Worm (Caenorhabditis elegans) whole organism, young adult: ENCODE data around the gene F40F8.1.
"Not testable (repeated sequence)": the region's sequence is repeated elsewhere in the genome, so short reads cannot be mapped to it uniquely, and the experiment has no call there.

Experiments used
- B0336.3 ChIP-seq: fragments of 200-800 bp; sonication (Bioruptor generic); IDR thresholded peaks from 2 replicates; pipeline ENCODE4 v1.3.6; 2022; ENCODE audit warnings: missing genetic modification characterization, missing compliant biosample characterization
- D2030.7 ChIP-seq: fragments of 200-800 bp; sonication (Bioruptor generic); IDR thresholded peaks from 2 replicates; pipeline ENCODE4 v1.3.6; 2022; ENCODE audit warnings: missing genetic modification reagents, missing genetic modification characterization, missing compliant biosample characterization
- F33H1.4 ChIP-seq: fragments of 200-800 bp; sonication (Bioruptor generic); IDR thresholded peaks from 2 replicates; pipeline ENCODE4 v1.3.6; 2022; ENCODE audit warnings: missing genetic modification reagents, missing genetic modification characterization, missing compliant biosample characterization
- F52B5.7 ChIP-seq: sonication (generic microtip); optimal IDR thresholded peaks from 2 replicates; lab custom pipeline; 2016; ENCODE audit warnings: mild to moderate bottlenecking, missing genetic modification characterization, missing compliant biosample characterization
- F55B11.4 ChIP-seq: sonication (generic microtip); optimal IDR thresholded peaks from 2 replicates; lab custom pipeline; 2016; ENCODE audit warnings: missing compliant biosample characterization, missing genetic modification characterization, borderline replicate concordance; ENCODE audit not compliant: insufficient read depth
- T07F8.4 ChIP-seq: sonication (generic microtip); optimal IDR thresholded peaks from 2 replicates; lab custom pipeline; 2016; ENCODE audit warnings: mild to moderate bottlenecking, missing genetic modification characterization, moderate library complexity, missing compliant biosample characterization
- Y53G8AR.9 ChIP-seq: fragments of 200-800 bp; sonication (Bioruptor generic); conservative IDR thresholded peaks from 2 replicates; pipeline ENCODE4 v1.3.6; 2022; ENCODE audit warnings: missing genetic modification reagents, missing genetic modification characterization, missing compliant biosample characterization
- Y79H2A.3 ChIP-seq: fragments of 200-800 bp; sonication (Bioruptor generic); conservative IDR thresholded peaks from 2 replicates; pipeline ENCODE4 v1.3.6; 2022; ENCODE audit warnings: missing genetic modification reagents, missing genetic modification characterization, missing compliant biosample characterization
- Y95B8A.8 ChIP-seq: fragments of 200-800 bp; sonication (Bioruptor generic); IDR thresholded peaks from 2 replicates; pipeline ENCODE4 v1.3.6; 2022; ENCODE audit warnings: missing genetic modification reagents, missing genetic modification characterization, missing compliant biosample characterization
- atf-7 ChIP-seq: sonication (generic microtip); optimal IDR thresholded peaks from 2 replicates; lab custom pipeline; 2017; ENCODE audit warnings: mild to moderate bottlenecking, missing genetic modification characterization, missing compliant biosample characterization
- athp-1 ChIP-seq: sonication (generic microtip); optimal IDR thresholded peaks from 2 replicates; lab custom pipeline; 2017; ENCODE audit warnings: mild to moderate bottlenecking, missing genetic modification characterization, missing compliant biosample characterization
- cebp-1 ChIP-seq, 2 experiments: fragments of 200-800 bp in 1 of 2; sonication (Bioruptor generic) in 1 of 2; sonication (generic microtip) in 1 of 2; IDR thresholded peaks in 1 of 2; optimal IDR thresholded peaks in 1 of 2; 2 replicates each; pipeline versions ENCODE4 v1.3.6 to Lab custom; 2017 to 2022; ENCODE audit warnings: missing compliant biosample characterization in 2 of 2, missing genetic modification characterization in 2 of 2, mild to moderate bottlenecking in 1 of 2, missing genetic modification reagents in 1 of 2, moderate library complexity in 1 of 2
- ceh-58 ChIP-seq: fragments of 200-800 bp; sonication (Bioruptor generic); IDR thresholded peaks from 2 replicates; pipeline ENCODE4 v1.3.6; 2022; ENCODE audit warnings: missing genetic modification characterization, missing compliant biosample characterization
- ceh-79 ChIP-seq: sonication (generic microtip); optimal IDR thresholded peaks from 2 replicates; lab custom pipeline; 2017; ENCODE audit warnings: mild to moderate bottlenecking, missing genetic modification characterization, missing compliant biosample characterization
- die-1 ChIP-seq: sonication (generic microtip); optimal IDR thresholded peaks from 2 replicates; lab custom pipeline; 2016; ENCODE audit warnings: missing genotype, mild to moderate bottlenecking, missing genetic modification characterization, missing compliant biosample characterization
- ekl-4 ChIP-seq: fragments of 200-800 bp; sonication (Bioruptor generic); IDR thresholded peaks from 2 replicates; pipeline ENCODE4 v1.3.6; 2022; ENCODE audit warnings: missing genetic modification reagents, missing genetic modification characterization, missing compliant biosample characterization
- gei-17 ChIP-seq: fragments of 200-800 bp; sonication (Bioruptor generic); optimal IDR thresholded peaks from 2 replicates; lab custom pipeline; 2018; ENCODE audit warnings: mild to moderate bottlenecking, missing genetic modification characterization, missing compliant biosample characterization
- him-1 ChIP-seq: sonication (generic microtip); optimal IDR thresholded peaks from 2 replicates; lab custom pipeline; 2016; ENCODE audit warnings: missing genotype, missing genetic modification reagents, missing genetic modification characterization, missing compliant biosample characterization
- hlh-26 ChIP-seq: fragments of 200-800 bp; sonication (Bioruptor generic); conservative IDR thresholded peaks from 2 replicates; pipeline ENCODE4 v1.3.6; 2022; ENCODE audit warnings: missing genetic modification reagents, missing genetic modification characterization, missing compliant biosample characterization
- hrde-1 ChIP-seq: sonication (generic microtip); optimal IDR thresholded peaks from 2 replicates; lab custom pipeline; 2016; ENCODE audit warnings: missing genetic modification characterization, mild to moderate bottlenecking, missing compliant biosample characterization, moderate library complexity, missing genotype, missing genetic modification reagents, borderline replicate concordance
- hsf-1 ChIP-seq: fragments of 200-800 bp; sonication (Bioruptor generic); IDR thresholded peaks from 2 replicates; pipeline ENCODE4 v1.3.6; 2022; ENCODE audit warnings: missing genetic modification reagents, missing genetic modification characterization, missing compliant biosample characterization
- lin-26 ChIP-seq: fragments of 200-800 bp; sonication (Bioruptor generic); IDR thresholded peaks from 2 replicates; pipeline ENCODE4 v1.3.6; 2022; ENCODE audit warnings: missing genetic modification reagents, missing genetic modification characterization, missing compliant biosample characterization
- lin-54 ChIP-seq: fragments of 200-800 bp; sonication (Bioruptor generic); optimal IDR thresholded peaks from 2 replicates; lab custom pipeline; 2018; ENCODE audit warnings: mild to moderate bottlenecking, missing genetic modification characterization, missing compliant biosample characterization
- lsl-1 ChIP-seq: fragments of 200-800 bp; sonication (Bioruptor generic); optimal IDR thresholded peaks from 2 replicates; lab custom pipeline; 2018; ENCODE audit warnings: mild to moderate bottlenecking, missing genetic modification characterization, moderate library complexity, missing compliant biosample characterization
- madf-3 ChIP-seq: fragments of 200-800 bp; sonication (Bioruptor generic); IDR thresholded peaks from 2 replicates; pipeline ENCODE4 v1.3.6; 2022; ENCODE audit warnings: missing genetic modification reagents, missing genetic modification characterization, missing compliant biosample characterization
- madf-6 ChIP-seq: fragments of 200-800 bp; sonication (Bioruptor generic); IDR thresholded peaks from 2 replicates; pipeline ENCODE4 v1.3.6; 2022; ENCODE audit warnings: missing genetic modification reagents, missing genetic modification characterization, missing compliant biosample characterization
- mcd-1 ChIP-seq: fragments of 200-800 bp; sonication (Bioruptor generic); IDR thresholded peaks from 2 replicates; pipeline ENCODE4 v1.3.6; 2022; ENCODE audit warnings: missing genetic modification reagents, missing genetic modification characterization, missing compliant biosample characterization
- nfya-2 ChIP-seq: fragments of 200-800 bp; sonication (Bioruptor generic); IDR thresholded peaks from 2 replicates; pipeline ENCODE4 v1.3.6; 2022; ENCODE audit warnings: missing genetic modification reagents, missing genetic modification characterization, missing compliant biosample characterization
- nhr-27 ChIP-seq: fragments of 200-800 bp; sonication (Bioruptor generic); optimal IDR thresholded peaks from 2 replicates; lab custom pipeline; 2018; ENCODE audit warnings: mild to moderate bottlenecking, missing genetic modification characterization, moderate library complexity, missing compliant biosample characterization
- pbrm-1 ChIP-seq: fragments of 200-800 bp; sonication (Bioruptor generic); IDR thresholded peaks from 2 replicates; pipeline ENCODE4 v1.3.6; 2022; ENCODE audit warnings: missing genetic modification reagents, missing genetic modification characterization, missing compliant biosample characterization
- rcor-1 ChIP-seq: fragments of 200-800 bp; sonication (Bioruptor generic); IDR thresholded peaks from 2 replicates; pipeline ENCODE4 v1.3.6; 2022; ENCODE audit warnings: missing genetic modification reagents, missing genetic modification characterization, missing compliant biosample characterization
- snpc-1.1 ChIP-seq: sonication (generic microtip); optimal IDR thresholded peaks from 2 replicates; lab custom pipeline; 2017; ENCODE audit warnings: missing genetic modification characterization, mild to moderate bottlenecking, missing compliant biosample characterization, antibody characterized with exemption, moderate library complexity, missing genotype, missing genetic modification reagents; ENCODE audit not compliant: insufficient read depth
- snpc-1.3 ChIP-seq: sonication (generic microtip); optimal IDR thresholded peaks from 2 replicates; lab custom pipeline; 2017; ENCODE audit warnings: missing genetic modification characterization, mild to moderate bottlenecking, missing compliant biosample characterization, antibody characterized with exemption, moderate library complexity, missing genotype, missing genetic modification reagents; ENCODE audit not compliant: insufficient read depth
- snpc-4 ChIP-seq, 5 experiments: fragments of 150-350 bp in 1 of 5; sonication (generic microtip) in 4 of 5; optimal IDR thresholded peaks; 2 replicates each; lab custom pipeline; 2014 to 2018; ENCODE audit warnings: missing genetic modification characterization in 5 of 5, missing biosample characterization in 3 of 5, antibody characterized with exemption in 2 of 5, mild to moderate bottlenecking in 2 of 5, missing compliant biosample characterization in 2 of 5, missing genotype in 2 of 5, moderate library complexity in 2 of 5, missing genetic modification reagents in 1 of 5
- tbp1 ChIP-seq: fragments of 200-800 bp; sonication (Bioruptor generic); optimal IDR thresholded peaks from 2 replicates; lab custom pipeline; 2018; ENCODE audit warnings: mild to moderate bottlenecking, missing genetic modification characterization, missing compliant biosample characterization
- ztf-28 ChIP-seq: fragments of 200-800 bp; sonication (Bioruptor generic); IDR thresholded peaks from 2 replicates; pipeline ENCODE4 v1.3.6; 2022; ENCODE audit warnings: missing genetic modification reagents, missing genetic modification characterization, missing compliant biosample characterization

Gene F40F8.1

ce11 chrII:11112419-11112818, 15.0 kb upstream of the F40F8.1 start, which contains the start of gene mat-2 (continued):
- no peak for TF ChIP-seq F52B5.7

ce11 chrII:11121800-11122199, 5.7 kb upstream of the F40F8.1 start, which contains the start of gene W10C6.2:
Gene W10C6.2 (minus strand): TSS chrII:11121900.
- TF ChIP-seq gei-17 (GFP tag; lab: Kevin White, UChicago); ceh-79 (tag; lab: Kevin White, UChicago); tbp1 (GFP tag; lab: Kevin White, UChicago): not testable (repeated sequence)

- TF ChIP-seq athp-1 (tag; lab: Kevin White, UChicago), result peak; percentile 25
- TF ChIP-seq rcor-1 (GFP tag; lab: Robert Waterston, UW), result peak; percentile 38
- no peak for TF ChIP-seq cebp-1 (GFP tag; IDR thresholded peaks at IDR 0.05; lab: Robert Waterston, UW)
- TF ChIP-seq cebp-1 (tag; optimal IDR thresholded peaks at IDR 0.05; lab: Kevin White, UChicago), result peak; percentile 23
- TF ChIP-seq hrde-1 (tag; lab: Kevin White, UChicago), result peak; percentile 70
- TF ChIP-seq pbrm-1 (GFP tag; lab: Robert Waterston, UW), result 0 out of 2 replicates have a peak, but pooled peaks have one; percentile 20
- TF ChIP-seq B0336.3 (GFP tag; lab: Robert Waterston, UW), result peak; percentile 79
- TF ChIP-seq hlh-26 (GFP tag; lab: Robert Waterston, UW), result 0 out of 2 replicates have a peak, but pooled peaks have one; percentile 19
- peak; percentile 20; the same call in 1 of the 2 replicates for TF ChIP-seq hsf-1 (GFP tag; lab: Robert Waterston, UW)
- TF ChIP-seq madf-6 (GFP tag; lab: Robert Waterston, UW), result peak; percentile 57
- 0 out of 2 replicates have a peak, but pooled peaks have one; percentile 35 for TF ChIP-seq Y53G8AR.9 (GFP tag; lab: Robert Waterston, UW)
- peak; percentile 50 for TF ChIP-seq die-1 (tag; lab: Kevin White, UChicago)
- peak; percentile 64 for TF ChIP-seq lin-54 (GFP tag; lab: Kevin White, UChicago)
- TF ChIP-seq him-1 (tag; lab: Kevin White, UChicago), result peak; percentile 16
- no peak for TF ChIP-seq nfya-2 (GFP tag; lab: Robert Waterston, UW)
- no peak for TF ChIP-seq F55B11.4 (tag; lab: Kevin White, UChicago)
- no peak for TF ChIP-seq ceh-58
- 0 out of 2 replicates have a peak, but pooled peaks have one; percentile 9 for TF ChIP-seq D2030.7 (GFP tag; lab: Robert Waterston, UW)
- peak; percentile 46 for TF ChIP-seq snpc-1.3
- TF ChIP-seq snpc-1.1, result no peak
- TF ChIP-seq ztf-28, result no peak
- TF ChIP-seq mcd-1 (GFP tag; lab: Robert Waterston, UW), result peak; percentile 32; the same call in 1 of the 2 replicates
- TF ChIP-seq T07F8.4 (tag; lab: Kevin White, UChicago), result no peak
- TF ChIP-seq snpc-4 (GFP tag; optimal IDR thresholded peaks at IDR 0.05; lab: Kevin White, UChicago), result peak; percentile 0
- TF ChIP-seq snpc-4 (tag; optimal IDR thresholded peaks at IDR 0.05; lab: Kevin White, UChicago), result peak in 1 of 4 experiments; percentile 0
- peak; percentile 21 for TF ChIP-seq atf-7 (tag; lab: Kevin White, UChicago)
- 0 out of 2 replicates have a peak, but pooled peaks have one; percentile 24 for TF ChIP-seq Y95B8A.8 (GFP tag; lab: Robert Waterston, UW)
- TF ChIP-seq nhr-27, result no peak
- TF ChIP-seq lsl-1 (GFP tag; lab: Kevin White, UChicago), result peak; percentile 32
- TF ChIP-seq ekl-4 (GFP tag; lab: Robert Waterston, UW), result peak; percentile 46; the same call in 1 of the 2 replicates
- TF ChIP-seq F33H1.4 (GFP tag; lab: Robert Waterston, UW), result peak; percentile 36; the same call in 1 of the 2 replicates
- TF ChIP-seq lin-26 (GFP tag; lab: Robert Waterston, UW), result peak; percentile 72; the same call in 1 of the 2 replicates
- TF ChIP-seq madf-3 (GFP tag; lab: Robert Waterston, UW), result 0 out of 2 replicates have a peak, but pooled peaks have one; percentile 73
- no peak for TF ChIP-seq Y79H2A.3 (GFP tag; lab: Robert Waterston, UW)
Measured at ce11 chrII:11125059-11125594, 2.3 kb upstream of the F40F8.1 start.
